Worm (Caenorhabditis elegans) whole organism, L2 larva: Measurements from ENCODE around the gene F55G7.5.

Source experiments
- ZK546.5 ChIP-seq: sonication (generic microtip); optimal IDR thresholded peaks from 2 replicates; lab custom pipeline; 2017; ENCODE audit warnings: missing biosample characterization, missing genetic modification characterization
- alr-1 ChIP-seq: fragments of 150-350 bp; optimal IDR thresholded peaks from 2 replicates; lab custom pipeline; 2014; ENCODE audit warnings: missing biosample characterization, missing genetic modification characterization
- ama-1 ChIP-seq: fragments of 150-350 bp; optimal IDR thresholded peaks from 2 replicates; lab custom pipeline; 2018; ENCODE audit warnings: inconsistent platforms
- ceh-82 ChIP-seq: fragments of 150-350 bp; optimal IDR thresholded peaks from 2 replicates; lab custom pipeline; 2014; ENCODE audit warnings: missing biosample characterization, missing genetic modification characterization
- egl-27 ChIP-seq: sonication (generic microtip); optimal IDR thresholded peaks from 3 replicates; lab custom pipeline; 2017; ENCODE audit warnings: missing biosample characterization, missing genetic modification reagents, missing genetic modification characterization
- gmeb-1 ChIP-seq: fragments of 150-350 bp; optimal IDR thresholded peaks from 2 replicates; lab custom pipeline; 2014; ENCODE audit warnings: missing biosample characterization, missing genetic modification characterization
- mab-5 ChIP-seq: fragments of 150-350 bp; optimal IDR thresholded peaks from 2 replicates; lab custom pipeline; 2014; ENCODE audit warnings: missing biosample characterization, missing genetic modification characterization
- mdl-1 ChIP-seq, 2 experiments: fragments of 150-350 bp in 1 of 2; sonication (generic microtip) in 1 of 2; optimal IDR thresholded peaks; 2 replicates each; lab custom pipeline; 2017; ENCODE audit warnings: missing biosample characterization in 2 of 2, missing genetic modification characterization in 2 of 2
- nhr-10 ChIP-seq: sonication (generic microtip); optimal IDR thresholded peaks from 2 replicates; lab custom pipeline; 2017; ENCODE audit warnings: missing biosample characterization, missing genetic modification characterization
- nhr-11 ChIP-seq: fragments of 150-350 bp; optimal IDR thresholded peaks from 2 replicates; lab custom pipeline; 2014; ENCODE audit warnings: missing biosample characterization, missing genetic modification characterization
- nhr-12 ChIP-seq: fragments of 150-350 bp; optimal IDR thresholded peaks from 2 replicates; lab custom pipeline; 2014; ENCODE audit warnings: missing biosample characterization, missing genetic modification characterization
- nhr-237 ChIP-seq: fragments of 150-350 bp; optimal IDR thresholded peaks from 2 replicates; lab custom pipeline; 2014; ENCODE audit warnings: missing biosample characterization, missing genetic modification characterization
- nhr-77 ChIP-seq: fragments of 150-350 bp; optimal IDR thresholded peaks from 2 replicates; lab custom pipeline; 2014; ENCODE audit warnings: missing biosample characterization, missing genetic modification characterization
- ztf-11 ChIP-seq: sonication (generic microtip); optimal IDR thresholded peaks from 2 replicates; lab custom pipeline; 2017; ENCODE audit warnings: missing biosample characterization, missing genetic modification characterization

- no peak for TF ChIP-seq nhr-11
- peak in 1 of 2 experiments; percentile 32 for TF ChIP-seq mdl-1 (tag; optimal IDR thresholded peaks at IDR 0.05; lab: Kevin White, UChicago)
- no peak for TF ChIP-seq ama-1 (lab: Kevin White, UChicago)
- TF ChIP-seq ceh-82 (tag; lab: Kevin White, UChicago) = no peak
- no peak for TF ChIP-seq nhr-237
- TF ChIP-seq alr-1 = no peak
- no peak for TF ChIP-seq ztf-11
- no peak for TF ChIP-seq mab-5 (tag; lab: Kevin White, UChicago)
- no peak for TF ChIP-seq gmeb-1 (tag; lab: Kevin White, UChicago)
- no peak for TF ChIP-seq nhr-12 (tag; lab: Kevin White, UChicago)
- TF ChIP-seq nhr-10 = no peak
- TF ChIP-seq nhr-77 (tag; lab: Kevin White, UChicago) = no peak
- TF ChIP-seq ZK546.5 (tag; lab: Kevin White, UChicago) = no peak
- TF ChIP-seq egl-27 (tag; lab: Kevin White, UChicago) = peak; percentile 34
Observed at ce11 chrX:11962050-11962788, 23.5 kb upstream of the F55G7.5 start.
